Worm (Caenorhabditis elegans) whole organism, L3 larva: Measurements from ENCODE around the gene ppm-2.

ENCODE experiments used
- R02D3.7 ChIP-seq: fragments of 150-350 bp; optimal IDR thresholded peaks from 2 replicates; lab custom pipeline; 2014; ENCODE audit warnings: missing biosample characterization, missing genetic modification characterization
- ZK546.5 ChIP-seq: sonication (generic microtip); optimal IDR thresholded peaks from 2 replicates; lab custom pipeline; 2017; ENCODE audit warnings: missing biosample characterization, missing genetic modification characterization
- aly-2 ChIP-seq: fragments of 150-350 bp; optimal IDR thresholded peaks from 2 replicates; lab custom pipeline; 2014; ENCODE audit warnings: missing biosample characterization, missing genetic modification characterization
- ama-1 ChIP-seq: fragments of 150-350 bp; optimal IDR thresholded peaks from 2 replicates; lab custom pipeline; 2018
- ceh-16 ChIP-seq: sonication (generic microtip); optimal IDR thresholded peaks from 2 replicates; lab custom pipeline; 2017; ENCODE audit warnings: missing biosample characterization, missing genetic modification characterization
- ceh-28 ChIP-seq: fragments of 150-350 bp; optimal IDR thresholded peaks from 2 replicates; lab custom pipeline; 2014; ENCODE audit warnings: missing biosample characterization, missing genetic modification reagents, missing genetic modification characterization
- ceh-82 ChIP-seq: fragments of 150-350 bp; optimal IDR thresholded peaks from 2 replicates; lab custom pipeline; 2014; ENCODE audit warnings: missing biosample characterization, missing genetic modification characterization
- ceh-9 ChIP-seq: sonication (generic microtip); optimal IDR thresholded peaks from 2 replicates; lab custom pipeline; 2018; ENCODE audit warnings: missing biosample characterization, missing genetic modification characterization
- daf-12 ChIP-seq: fragments of 150-350 bp; optimal IDR thresholded peaks from 2 replicates; lab custom pipeline; 2014; ENCODE audit warnings: missing biosample characterization, missing genetic modification reagents, missing genetic modification characterization
- egl-27 ChIP-seq: sonication (generic microtip); optimal IDR thresholded peaks from 4 replicates; lab custom pipeline; 2017; ENCODE audit warnings: missing biosample characterization, missing genetic modification reagents, missing genetic modification characterization
- egl-5 ChIP-seq: fragments of 150-350 bp; optimal IDR thresholded peaks from 2 replicates; lab custom pipeline; 2017; ENCODE audit warnings: missing biosample characterization, missing genetic modification reagents, missing genetic modification characterization, inconsistent platforms
- elt-1 ChIP-seq: fragments of 150-350 bp; optimal IDR thresholded peaks from 2 replicates; lab custom pipeline; 2014; ENCODE audit warnings: missing biosample characterization, missing genetic modification characterization
- elt-2 ChIP-seq: sonication (generic microtip); optimal IDR thresholded peaks from 2 replicates; lab custom pipeline; 2016; ENCODE audit warnings: missing genetic modification reagents, mild to moderate bottlenecking, missing genetic modification characterization, missing compliant biosample characterization
- elt-3 ChIP-seq, 3 experiments: fragments of 150-350 bp in 1 of 3; sonication (generic microtip) in 2 of 3; optimal IDR thresholded peaks; 2 replicates in 2 of 3; 4 replicates in 1 of 3; lab custom pipeline; 2014 to 2017; ENCODE audit warnings: missing biosample characterization in 3 of 3, missing genetic modification characterization in 3 of 3
- eor-1 ChIP-seq, 2 experiments: fragments of 150-350 bp; optimal IDR thresholded peaks; 2 replicates each; lab custom pipeline; 2014 to 2018; ENCODE audit warnings: missing biosample characterization in 2 of 2, missing genetic modification characterization in 2 of 2
- fkh-10 ChIP-seq: sonication (generic microtip); optimal IDR thresholded peaks from 2 replicates; lab custom pipeline; 2017; ENCODE audit warnings: missing biosample characterization, missing genetic modification reagents, missing genetic modification characterization
- fkh-2 ChIP-seq: fragments of 150-350 bp; optimal IDR thresholded peaks from 2 replicates; lab custom pipeline; 2014; ENCODE audit warnings: missing biosample characterization, missing genetic modification reagents, missing genetic modification characterization
- fos-1 ChIP-seq: fragments of 150-350 bp; optimal IDR thresholded peaks from 2 replicates; lab custom pipeline; 2014; ENCODE audit warnings: missing biosample characterization, missing genetic modification characterization
- hmg-11 ChIP-seq: sonication (generic microtip); optimal IDR thresholded peaks from 2 replicates; lab custom pipeline; 2016; ENCODE audit warnings: missing genetic modification characterization, missing compliant biosample characterization
- jun-1 ChIP-seq: fragments of 150-350 bp; optimal IDR thresholded peaks from 2 replicates; lab custom pipeline; 2014; ENCODE audit warnings: missing biosample characterization, missing genetic modification reagents, missing genetic modification characterization
- lin-15B ChIP-seq: fragments of 150-350 bp; optimal IDR thresholded peaks from 2 replicates; lab custom pipeline; 2014; ENCODE audit warnings: missing biosample characterization, missing genetic modification characterization
- lin-39 ChIP-seq: fragments of 150-350 bp; optimal IDR thresholded peaks from 2 replicates; lab custom pipeline; 2018; ENCODE audit warnings: missing biosample characterization, missing genetic modification reagents, missing genetic modification characterization
- lsy-12 ChIP-seq: sonication (generic microtip); optimal IDR thresholded peaks from 2 replicates; lab custom pipeline; 2016; ENCODE audit warnings: mild to moderate bottlenecking, missing genetic modification characterization, missing compliant biosample characterization
- mdl-1 ChIP-seq: fragments of 150-350 bp; optimal IDR thresholded peaks from 2 replicates; lab custom pipeline; 2014; ENCODE audit warnings: missing biosample characterization, missing genetic modification characterization
- mml-1 ChIP-seq: fragments of 150-350 bp; sonication (generic microtip); optimal IDR thresholded peaks from 3 replicates; lab custom pipeline; 2014; ENCODE audit warnings: missing biosample characterization, missing genetic modification characterization
- nfya-1 ChIP-seq: sonication (generic microtip); optimal IDR thresholded peaks from 2 replicates; lab custom pipeline; 2017; ENCODE audit warnings: missing genetic modification characterization, mild to moderate bottlenecking, missing compliant biosample characterization, antibody characterized with exemption, moderate library complexity; ENCODE audit not compliant: insufficient read depth
- nhr-11 ChIP-seq: fragments of 150-350 bp; optimal IDR thresholded peaks from 2 replicates; lab custom pipeline; 2014; ENCODE audit warnings: missing biosample characterization, missing genetic modification characterization
- nhr-12 ChIP-seq: fragments of 150-350 bp; optimal IDR thresholded peaks from 2 replicates; lab custom pipeline; 2014; ENCODE audit warnings: missing biosample characterization, missing genetic modification characterization
- nhr-23 ChIP-seq: fragments of 150-350 bp; optimal IDR thresholded peaks from 2 replicates; lab custom pipeline; 2014; ENCODE audit warnings: missing biosample characterization, missing genetic modification reagents, missing genetic modification characterization
- nhr-237 ChIP-seq: fragments of 150-350 bp; optimal IDR thresholded peaks from 2 replicates; lab custom pipeline; 2014; ENCODE audit warnings: missing biosample characterization, missing genetic modification characterization
- nhr-25 ChIP-seq: sonication (generic microtip); optimal IDR thresholded peaks from 2 replicates; lab custom pipeline; 2017; ENCODE audit warnings: missing biosample characterization, missing genetic modification characterization
- nhr-28 ChIP-seq: fragments of 150-350 bp; optimal IDR thresholded peaks from 2 replicates; lab custom pipeline; 2014; ENCODE audit warnings: missing biosample characterization, missing genetic modification characterization
- nhr-43 ChIP-seq: sonication (generic microtip); optimal IDR thresholded peaks from 2 replicates; lab custom pipeline; 2016; ENCODE audit warnings: mild to moderate bottlenecking, missing genetic modification characterization, missing compliant biosample characterization; ENCODE audit not compliant: poor library complexity, severe bottlenecking
- nhr-67 ChIP-seq: fragments of 150-350 bp; optimal IDR thresholded peaks from 2 replicates; lab custom pipeline; 2014; ENCODE audit warnings: missing biosample characterization, missing genetic modification characterization
- nhr-76 ChIP-seq: fragments of 150-350 bp; sonication (generic microtip); optimal IDR thresholded peaks from 5 replicates; lab custom pipeline; 2014; ENCODE audit warnings: missing biosample characterization, missing genetic modification characterization
- nhr-77 ChIP-seq: fragments of 150-350 bp; optimal IDR thresholded peaks from 2 replicates; lab custom pipeline; 2014; ENCODE audit warnings: missing biosample characterization, missing genetic modification characterization
- pha-4 ChIP-seq: fragments of 150-350 bp; optimal IDR thresholded peaks from 2 replicates; lab custom pipeline; 2014; ENCODE audit warnings: missing biosample characterization, missing genetic modification reagents, missing genetic modification characterization
- pqm-1 ChIP-seq: fragments of 150-350 bp; optimal IDR thresholded peaks from 2 replicates; lab custom pipeline; 2017; ENCODE audit warnings: missing biosample characterization, missing genetic modification characterization, inconsistent platforms
- sea-2 ChIP-seq: fragments of 150-350 bp; sonication (generic microtip); optimal IDR thresholded peaks from 4 replicates; lab custom pipeline; 2014; ENCODE audit warnings: missing biosample characterization, missing genetic modification reagents, missing genetic modification characterization
- skn-1 ChIP-seq: fragments of 150-350 bp; optimal IDR thresholded peaks from 2 replicates; lab custom pipeline; 2014; ENCODE audit warnings: missing biosample characterization, missing genetic modification characterization
- snpc-4 ChIP-seq: fragments of 150-350 bp; optimal IDR thresholded peaks from 2 replicates; lab custom pipeline; 2014; ENCODE audit warnings: missing biosample characterization, missing genetic modification characterization
- tbx-2 ChIP-seq: sonication (generic microtip); optimal IDR thresholded peaks from 2 replicates; lab custom pipeline; 2016; ENCODE audit warnings: mild to moderate bottlenecking, missing genetic modification characterization, missing compliant biosample characterization
- unc-39 ChIP-seq: sonication (generic microtip); optimal IDR thresholded peaks from 4 replicates; lab custom pipeline; 2017; ENCODE audit warnings: missing biosample characterization, missing genetic modification characterization
- unc-62 ChIP-seq: fragments of 150-350 bp; sonication (generic microtip); optimal IDR thresholded peaks from 4 replicates; lab custom pipeline; 2014; ENCODE audit warnings: missing biosample characterization, missing genetic modification reagents, missing genetic modification characterization
- zag-1 ChIP-seq: fragments of 150-350 bp; optimal IDR thresholded peaks from 2 replicates; lab custom pipeline; 2014; ENCODE audit warnings: missing biosample characterization, missing genetic modification characterization
- ztf-11 ChIP-seq: fragments of 150-350 bp; optimal IDR thresholded peaks from 2 replicates; lab custom pipeline; 2014; ENCODE audit warnings: missing biosample characterization, missing genetic modification characterization
- ztf-4 ChIP-seq: fragments of 150-350 bp; optimal IDR thresholded peaks from 2 replicates; lab custom pipeline; 2014; ENCODE audit warnings: missing biosample characterization, missing genetic modification characterization

The ppm-2 gene

ce11 chrIII:4688965-4689364 lies 38.7 kb downstream of the ppm-2 start, which contains the start of gene ppat-1:
Gene ppat-1, plus strand, starts transcription at chrIII:4689280.
- TF ChIP-seq pqm-1 (no peak), lsy-12 (no peak), elt-2 (tag; lab: Kevin White, UChicago) (peak; percentile 41), nhr-67 (tag; lab: Kevin White, UChicago) (no peak)

ce11 chrIII:4689595-4689994 lies 39.3 kb downstream of the ppm-2 start:
- peak; percentile 57 for TF ChIP-seq tbx-2
- TF ChIP-seq nhr-76 (tag; lab: Kevin White, UChicago): peak; percentile 20
- peak; percentile 90 for TF ChIP-seq nhr-43 (tag; lab: Kevin White, UChicago)
- TF ChIP-seq pqm-1: peak; percentile 38
- TF ChIP-seq mdl-1 (tag; lab: Kevin White, UChicago): peak; percentile 26
- TF ChIP-seq fos-1 (tag; lab: Kevin White, UChicago): no peak
- TF ChIP-seq ztf-11 (tag; lab: Kevin White, UChicago): no peak
- peak; percentile 29 for TF ChIP-seq egl-5 (tag; lab: Kevin White, UChicago)
- TF ChIP-seq nhr-67 (tag; lab: Kevin White, UChicago): no peak
- TF ChIP-seq lsy-12: peak; percentile 43
- TF ChIP-seq lin-15B (tag; lab: Kevin White, UChicago): peak; percentile 28
- no peak for TF ChIP-seq ceh-28 (tag; lab: Kevin White, UChicago)
- TF ChIP-seq nfya-1 (tag; lab: Kevin White, UChicago): peak; percentile 73
- no peak for TF ChIP-seq unc-62
- no peak for TF ChIP-seq ZK546.5
- TF ChIP-seq elt-3 (tag; optimal IDR thresholded peaks at IDR 0.05; lab: Kevin White, UChicago): peak in 1 of 3 experiments; percentile 65
- TF ChIP-seq ztf-4: peak; percentile 40
- TF ChIP-seq zag-1 (tag; lab: Kevin White, UChicago): no peak
- TF ChIP-seq ceh-82 (tag; lab: Kevin White, UChicago): no peak
- TF ChIP-seq nhr-23 (tag; lab: Kevin White, UChicago): no peak
- no peak for TF ChIP-seq hmg-11
- no peak for TF ChIP-seq ceh-16
- no peak for TF ChIP-seq R02D3.7 (tag; lab: Kevin White, UChicago)
- no peak for TF ChIP-seq daf-12 (tag; lab: Kevin White, UChicago)
- TF ChIP-seq skn-1 (tag; lab: Kevin White, UChicago): peak; percentile 79
- TF ChIP-seq pha-4 (tag; lab: Kevin White, UChicago): peak; percentile 81
- no peak for TF ChIP-seq nhr-28 (tag; lab: Kevin White, UChicago)
- no peak for TF ChIP-seq elt-1
- no peak for TF ChIP-seq sea-2 (GFP tag; lab: Kevin White, UChicago)
- no peak for TF ChIP-seq snpc-4 (tag; lab: Kevin White, UChicago)
- no peak for TF ChIP-seq nhr-77
- TF ChIP-seq fkh-10: no peak
- TF ChIP-seq aly-2 (tag; lab: Kevin White, UChicago): no peak
- TF ChIP-seq nhr-25 (tag; lab: Kevin White, UChicago): peak; percentile 66
- TF ChIP-seq nhr-237 (tag; lab: Kevin White, UChicago): no peak
- no peak for TF ChIP-seq ceh-9 (tag; lab: Kevin White, UChicago)
- TF ChIP-seq fkh-2 (tag; lab: Kevin White, UChicago): no peak
- TF ChIP-seq nhr-12 (tag; lab: Kevin White, UChicago): no peak
- no peak for TF ChIP-seq unc-39 (tag; lab: Kevin White, UChicago)
- TF ChIP-seq elt-2 (tag; lab: Kevin White, UChicago): peak; percentile 52
- TF ChIP-seq eor-1 (tag; optimal IDR thresholded peaks at IDR 0.05; lab: Kevin White, UChicago): no peak
- TF ChIP-seq mml-1: no peak
- peak; percentile 42 for TF ChIP-seq ama-1 (lab: Kevin White, UChicago)
- peak; percentile 60 for TF ChIP-seq egl-27 (tag; lab: Kevin White, UChicago)
- peak; percentile 89 for TF ChIP-seq lin-39 (tag; lab: Kevin White, UChicago)
- TF ChIP-seq nhr-11 (tag; lab: Kevin White, UChicago): no peak
- TF ChIP-seq jun-1 (tag; lab: Kevin White, UChicago): peak; percentile 56
